Fruit fly (Drosophila melanogaster) whole organism, embryonic: ENCODE data around the gene PpV.

Experiments used
- Aef1 ChIP-seq: fragments of 200-800 bp; sonication (Bioruptor generic); IDR thresholded peaks from 3 replicates; pipeline ENCODE4 v1.3.6; 2022; ENCODE audit warnings: missing biosample characterization, missing genetic modification characterization
- Bteb2 ChIP-seq: fragments of 200-800 bp; sonication (Bioruptor generic); optimal IDR thresholded peaks from 2 replicates; lab custom pipeline; 2016; ENCODE audit warnings: missing biosample characterization, missing genetic modification characterization
- CG11723 ChIP-seq: fragments of 200-800 bp; sonication (Bioruptor generic); optimal IDR thresholded peaks from 2 replicates; lab custom pipeline; 2017; ENCODE audit warnings: missing biosample characterization, mild to moderate bottlenecking, missing genetic modification characterization
- CG12299 ChIP-seq: fragments of 200-800 bp; sonication (Bioruptor generic); optimal IDR thresholded peaks from 2 replicates; lab custom pipeline; 2018; ENCODE audit warnings: missing biosample characterization, mild to moderate bottlenecking, missing genetic modification characterization
- CG14860 ChIP-seq: fragments of 200-800 bp; sonication (Bioruptor generic); IDR thresholded peaks from 3 replicates; pipeline ENCODE4 v1.3.6; 2022; ENCODE audit warnings: missing biosample characterization, missing genetic modification characterization; ENCODE audit not compliant: partially characterized antibody
- CG15269 ChIP-seq: fragments of 200-800 bp; sonication (Bioruptor generic); optimal IDR thresholded peaks from 2 replicates; lab custom pipeline; 2018; ENCODE audit warnings: missing biosample characterization, mild to moderate bottlenecking, missing genetic modification characterization, moderate library complexity
- CG1602 ChIP-seq: fragments of 200-800 bp; sonication (Bioruptor generic); optimal IDR thresholded peaks from 3 replicates; lab custom pipeline; 2016; ENCODE audit warnings: missing biosample characterization, missing genetic modification characterization
- CG1603 ChIP-seq: fragments of 200-800 bp; sonication (Bioruptor generic); optimal IDR thresholded peaks from 2 replicates; lab custom pipeline; 2019; ENCODE audit warnings: missing biosample characterization, mild to moderate bottlenecking, missing genetic modification characterization, moderate library complexity
- CG17186 ChIP-seq: fragments of 200-800 bp; sonication (Bioruptor generic); optimal IDR thresholded peaks from 3 replicates; lab custom pipeline; 2017; ENCODE audit warnings: missing biosample characterization, missing genetic modification reagents, missing genetic modification characterization
- CG17359 ChIP-seq: fragments of 200-800 bp; sonication (Bioruptor generic); optimal IDR thresholded peaks from 3 replicates; lab custom pipeline; 2018; ENCODE audit warnings: missing biosample characterization, mild to moderate bottlenecking, missing genetic modification characterization, moderate library complexity
- CG18262 ChIP-seq: fragments of 200-800 bp; optimal IDR thresholded peaks from 3 replicates; lab custom pipeline; 2019; ENCODE audit warnings: missing biosample characterization, mild to moderate bottlenecking, missing genetic modification characterization, moderate library complexity
- CG2129 ChIP-seq: fragments of 200-800 bp; sonication (Bioruptor generic); IDR thresholded peaks from 2 replicates; pipeline ENCODE4 v1.3.6; 2022; ENCODE audit warnings: missing biosample characterization, missing genetic modification characterization; ENCODE audit not compliant: partially characterized antibody
- CG30403 ChIP-seq: fragments of 200-800 bp; sonication (Bioruptor generic); optimal IDR thresholded peaks from 3 replicates; lab custom pipeline; 2016; ENCODE audit warnings: missing biosample characterization, missing genetic modification characterization
- CG3163 ChIP-seq: fragments of 200-800 bp; sonication (Bioruptor generic); optimal IDR thresholded peaks from 3 replicates; lab custom pipeline; 2016; ENCODE audit warnings: missing biosample characterization, missing genetic modification characterization
- CG33557 ChIP-seq: fragments of 200-800 bp; sonication (Bioruptor generic); optimal IDR thresholded peaks from 2 replicates; lab custom pipeline; 2019; ENCODE audit warnings: missing biosample characterization, mild to moderate bottlenecking, missing genetic modification characterization, moderate library complexity
- CG4404 ChIP-seq: fragments of 200-800 bp; sonication (Bioruptor generic); IDR thresholded peaks from 2 replicates; pipeline ENCODE4 v1.3.6; 2022; ENCODE audit warnings: missing biosample characterization, missing genetic modification characterization
- CG6254 ChIP-seq: fragments of 200-800 bp; sonication (Bioruptor generic); optimal IDR thresholded peaks from 3 replicates; lab custom pipeline; 2017; ENCODE audit warnings: mild to moderate bottlenecking, missing biosample characterization, missing genetic modification reagents, missing genetic modification characterization
- CHES-1-like ChIP-seq: fragments of 200-800 bp; sonication (Bioruptor generic); optimal IDR thresholded peaks from 2 replicates; lab custom pipeline; 2016; ENCODE audit warnings: missing biosample characterization, missing genetic modification characterization
- D19B ChIP-seq: fragments of 200-800 bp; sonication (Bioruptor generic); optimal IDR thresholded peaks from 2 replicates; lab custom pipeline; 2017; ENCODE audit warnings: missing biosample characterization, mild to moderate bottlenecking, missing genetic modification characterization
- Dek ChIP-seq: fragments of 200-800 bp; sonication (Bioruptor generic); optimal IDR thresholded peaks from 3 replicates; lab custom pipeline; 2019; ENCODE audit warnings: missing biosample characterization, mild to moderate bottlenecking, missing genetic modification characterization, moderate library complexity
- Dll ChIP-seq: fragments of 200-800 bp; sonication (Bioruptor generic); IDR thresholded peaks from 4 replicates; pipeline ENCODE4 v1.3.6; 2022; ENCODE audit warnings: missing biosample characterization, missing genetic modification characterization; ENCODE audit not compliant: partially characterized antibody
- Fer3 ChIP-seq: fragments of 200-800 bp; sonication (Bioruptor generic); optimal IDR thresholded peaks from 2 replicates; lab custom pipeline; 2018; ENCODE audit warnings: missing biosample characterization, mild to moderate bottlenecking, missing genetic modification characterization, moderate library complexity
- Hr78 ChIP-seq, 2 experiments: fragments of 200-800 bp in 1 of 2; fragments of >200 bp in 1 of 2; sonication (Bioruptor generic) in 1 of 2; optimal IDR thresholded peaks; 2 replicates each; lab custom pipeline; 2017 to 2019; ENCODE audit warnings: missing biosample characterization in 2 of 2, missing genetic modification characterization in 2 of 2, mild to moderate bottlenecking in 1 of 2, moderate library complexity in 1 of 2
- Meics ChIP-seq: fragments of 200-800 bp; sonication (Bioruptor generic); optimal IDR thresholded peaks from 2 replicates; lab custom pipeline; 2017; ENCODE audit warnings: missing biosample characterization, mild to moderate bottlenecking, missing genetic modification characterization
- Rfx ChIP-seq: fragments of 200-800 bp; sonication (Bioruptor generic); IDR thresholded peaks from 2 replicates; pipeline ENCODE4 v1.3.6; 2022; ENCODE audit warnings: missing biosample characterization, missing genetic modification characterization
- Six4 ChIP-seq: fragments of 200-800 bp; sonication (Bioruptor generic); optimal IDR thresholded peaks from 2 replicates; lab custom pipeline; 2016; ENCODE audit warnings: missing biosample characterization, missing genetic modification characterization
- Sox100B ChIP-seq: fragments of 200-800 bp; sonication (Bioruptor generic); optimal IDR thresholded peaks from 3 replicates; lab custom pipeline; 2018; ENCODE audit warnings: missing biosample characterization, mild to moderate bottlenecking, missing genetic modification characterization
- Spps ChIP-seq: fragments of 200-800 bp; sonication (Bioruptor generic); optimal IDR thresholded peaks from 2 replicates; lab custom pipeline; 2018; ENCODE audit warnings: missing biosample characterization, mild to moderate bottlenecking, missing genetic modification characterization
- ap ChIP-seq: fragments of 200-800 bp; sonication (Bioruptor generic); IDR thresholded peaks from 2 replicates; pipeline ENCODE4 v1.3.6; 2022; ENCODE audit warnings: missing biosample characterization, missing genetic modification characterization
- cas ChIP-seq: fragments of 200-800 bp; sonication (Bioruptor generic); IDR thresholded peaks from 2 replicates; pipeline ENCODE4 v1.3.6; 2022; ENCODE audit warnings: missing biosample characterization, missing genetic modification characterization
- ci ChIP-seq: fragments of 200-800 bp; sonication (Bioruptor generic); IDR thresholded peaks from 3 replicates; pipeline ENCODE4 v1.3.6; 2022; ENCODE audit warnings: missing biosample characterization, missing genetic modification characterization
- da ChIP-seq: fragments of 200-800 bp; sonication (Bioruptor generic); optimal IDR thresholded peaks from 2 replicates; lab custom pipeline; 2016; ENCODE audit warnings: missing biosample characterization, missing genetic modification characterization
- dmrt99B ChIP-seq: fragments of 200-800 bp; sonication (Bioruptor generic); optimal IDR thresholded peaks from 2 replicates; lab custom pipeline; 2018; ENCODE audit warnings: missing biosample characterization, mild to moderate bottlenecking, missing genetic modification characterization, moderate library complexity
- eyg ChIP-seq: fragments of 200-800 bp; sonication (Bioruptor generic); optimal IDR thresholded peaks from 3 replicates; lab custom pipeline; 2016; ENCODE audit warnings: missing biosample characterization, missing genetic modification characterization
- fd64A ChIP-seq: fragments of 200-800 bp; sonication (Bioruptor generic); optimal IDR thresholded peaks from 3 replicates; lab custom pipeline; 2018; ENCODE audit warnings: missing biosample characterization, mild to moderate bottlenecking, missing genetic modification characterization
- gem ChIP-seq: fragments of 200-800 bp; sonication (Bioruptor generic); optimal IDR thresholded peaks from 2 replicates; lab custom pipeline; 2019; ENCODE audit warnings: missing biosample characterization, mild to moderate bottlenecking, missing genetic modification characterization, moderate library complexity
- ind ChIP-seq: fragments of 200-800 bp; sonication (Bioruptor generic); optimal IDR thresholded peaks from 3 replicates; lab custom pipeline; 2016; ENCODE audit warnings: missing biosample characterization, missing genetic modification characterization
- kay ChIP-seq: fragments of 200-800 bp; sonication (Bioruptor generic); optimal IDR thresholded peaks from 2 replicates; lab custom pipeline; 2016; ENCODE audit warnings: missing biosample characterization, missing genetic modification characterization
- luna ChIP-seq: fragments of 200-800 bp; sonication (Bioruptor generic); optimal IDR thresholded peaks from 2 replicates; lab custom pipeline; 2016; ENCODE audit warnings: missing biosample characterization, missing genetic modification characterization
- nau ChIP-seq: fragments of 200-800 bp; sonication (Bioruptor generic); optimal IDR thresholded peaks from 3 replicates; lab custom pipeline; 2017; ENCODE audit warnings: missing biosample characterization, mild to moderate bottlenecking, missing genetic modification characterization, missing genetic modification reagents
- oc ChIP-seq: fragments of 200-800 bp; sonication (Bioruptor generic); optimal IDR thresholded peaks from 2 replicates; lab custom pipeline; 2018; ENCODE audit warnings: missing biosample characterization, mild to moderate bottlenecking, missing genetic modification characterization, moderate library complexity
- pho ChIP-seq: fragments of 200-800 bp; sonication (Bioruptor generic); optimal IDR thresholded peaks from 2 replicates; lab custom pipeline; 2016; ENCODE audit warnings: missing biosample characterization, missing genetic modification characterization
- phol ChIP-seq: fragments of 200-800 bp; sonication (Bioruptor generic); optimal IDR thresholded peaks from 3 replicates; lab custom pipeline; 2018; ENCODE audit warnings: missing biosample characterization, mild to moderate bottlenecking, missing genetic modification characterization, moderate library complexity
- ro ChIP-seq: fragments of 200-800 bp; sonication (Bioruptor generic); IDR thresholded peaks from 2 replicates; pipeline ENCODE4 v1.3.6; 2022; ENCODE audit warnings: missing biosample characterization, missing genetic modification characterization
- salm ChIP-seq: fragments of 200-800 bp; sonication (Bioruptor generic); optimal IDR thresholded peaks from 2 replicates; lab custom pipeline; 2018; ENCODE audit warnings: missing biosample characterization, mild to moderate bottlenecking, missing genetic modification characterization
- sens ChIP-seq: fragments of 200-800 bp; sonication (Bioruptor generic); peaks from one replicate; lab custom pipeline; 2016; ENCODE audit warnings: missing biosample characterization, missing genetic modification characterization
- ssp ChIP-seq: fragments of 200-800 bp; sonication (Bioruptor generic); IDR thresholded peaks from 2 replicates; pipeline ENCODE4 v1.3.6; 2022; ENCODE audit warnings: missing biosample characterization, missing genetic modification characterization
- unpg ChIP-seq: fragments of 200-800 bp; sonication (Bioruptor generic); optimal IDR thresholded peaks from 3 replicates; lab custom pipeline; 2018; ENCODE audit warnings: missing biosample characterization, mild to moderate bottlenecking, missing genetic modification characterization, moderate library complexity
- vnd ChIP-seq: fragments of 200-800 bp; sonication (Bioruptor generic); IDR thresholded peaks from 3 replicates; pipeline ENCODE4 v1.3.6; 2022; ENCODE audit warnings: missing biosample characterization, missing genetic modification characterization; ENCODE audit not compliant: partially characterized antibody
- yki ChIP-seq: fragments of >200 bp; optimal IDR thresholded peaks from 3 replicates; lab custom pipeline; 2018

Gene PpV

dm6 chrX:6356748-6357397, 15.8 kb downstream of the PpV start (continued):
- TF ChIP-seq CG17186 (GFP tag; lab: Kevin White, UChicago) (no peak), CG11723 (GFP tag; lab: Kevin White, UChicago) (no peak), vnd (peak; percentile 48; the same call in 2 of the 3 replicates), phol (tag; lab: Kevin White, UChicago) (no peak), yki (lab: Kevin White, UChicago) (no peak), eyg (GFP tag; lab: Kevin White, UChicago) (no peak), CG6254 (GFP tag; lab: Kevin White, UChicago) (no peak), ap (GFP tag; lab: Robert Waterston, UW) (no peak), Sox100B (GFP tag; lab: Kevin White, UChicago) (peak; percentile 25), da (GFP tag; lab: Kevin White, UChicago) (no peak), ssp (GFP tag; lab: Robert Waterston, UW) (no peak), CG1602 (GFP tag; lab: Kevin White, UChicago) (no peak), Aef1 (GFP tag; lab: Robert Waterston, UW) (no peak), oc (tag; lab: Kevin White, UChicago) (no peak), kay (GFP tag; lab: Kevin White, UChicago) (no peak), fd64A (no peak), cas (GFP tag; lab: Robert Waterston, UW) (no peak), nau (GFP tag; lab: Kevin White, UChicago) (no peak), CG30403 (peak; percentile 18), Bteb2 (GFP tag; lab: Kevin White, UChicago) (no peak), Spps (tag; lab: Kevin White, UChicago) (no peak), ro (GFP tag; lab: Robert Waterston, UW) (no peak), CHES-1-like (no peak), CG1603 (tag; lab: Kevin White, UChicago) (no peak), pho (GFP tag; lab: Kevin White, UChicago) (no peak), CG4404 (no peak), CG3163 (GFP tag; lab: Kevin White, UChicago) (no peak), CG14860 (GFP tag; lab: Robert Waterston, UW) (no peak), CG12299 (no peak), CG2129 (GFP tag; lab: Robert Waterston, UW) (no peak), CG17359 (tag; lab: Kevin White, UChicago) (peak; percentile 9), Six4 (GFP tag; lab: Kevin White, UChicago) (no peak), sens (no peak), D19B (peak; percentile 3), salm (no peak), CG15269 (tag; lab: Kevin White, UChicago) (peak; percentile 44), CG33557 (GFP tag; lab: Kevin White, UChicago) (no peak), Rfx (GFP tag; lab: Robert Waterston, UW) (0 out of 2 replicates have a peak, but pooled peaks have one; percentile 17), Hr78 (GFP tag; optimal IDR thresholded peaks at IDR 0.05; lab: Kevin White, UChicago) (no peak), dmrt99B (tag; lab: Kevin White, UChicago) (peak; percentile 27), Fer3 (no peak), ci (no peak), gem (tag; lab: Kevin White, UChicago) (peak; percentile 50), luna (GFP tag; lab: Kevin White, UChicago) (no peak), ind (GFP tag; lab: Kevin White, UChicago) (peak; percentile 12), CG18262 (tag; lab: Kevin White, UChicago) (no peak), Dll (no peak), Dek (tag; lab: Kevin White, UChicago) (no peak), unpg (GFP tag; lab: Kevin White, UChicago) (no peak), Meics (GFP tag; lab: Kevin White, UChicago) (peak; percentile 32)
